Worm (Caenorhabditis elegans): Measurements from ENCODE around the gene srw-12.
"Not testable (repeated sequence)": the region's sequence is repeated elsewhere in the genome, so short reads cannot be mapped to it uniquely, and the experiment has no call there.

- TF ChIP-seq pqm-1, pha-4, fkh-6 (tag; optimal IDR thresholded peaks at IDR 0.05): not testable (repeated sequence)
Observed at ce11 chrV:15250304-15250703, 11.9 kb upstream of the srw-12 start, which contains the start of gene srd-28.
